Worm (Caenorhabditis elegans): ENCODE results near the gene C03C10.7.

DNA sequence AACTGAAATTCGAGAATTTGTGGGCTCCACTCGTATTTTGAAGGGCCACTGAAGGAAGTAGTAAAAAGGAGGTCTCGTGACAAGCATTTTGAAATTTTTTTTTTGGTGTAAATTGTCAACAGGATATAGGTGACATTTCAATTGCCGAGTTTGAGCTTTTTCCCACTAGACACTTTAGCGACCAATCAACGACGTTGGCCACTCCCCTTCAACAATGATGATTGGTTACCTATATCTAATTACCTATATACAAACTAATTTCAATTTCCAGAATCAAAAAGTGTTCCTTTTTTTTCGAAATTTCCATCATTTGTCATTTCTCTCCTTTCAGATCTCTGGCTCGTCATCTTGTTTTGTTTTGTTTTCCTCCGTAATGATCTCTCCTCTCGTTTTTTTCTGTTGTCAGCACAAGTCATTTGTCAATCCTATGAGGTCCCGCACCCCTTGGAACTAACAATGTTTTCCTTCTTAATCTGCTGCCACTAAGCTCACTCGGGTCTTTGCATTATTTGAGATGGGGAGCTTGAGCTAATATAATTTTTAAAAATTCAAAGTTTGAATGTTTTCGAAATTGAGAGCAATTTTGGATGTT, 12.2 kb downstream of the C03C10.7 start:
- TF ChIP-seq nhr-12 (tag; optimal IDR thresholded peaks at IDR 0.05) (no peak), ces-1 (GFP tag; optimal IDR thresholded peaks at IDR 0.05) (no peak), M03D4.4 (tag; optimal IDR thresholded peaks at IDR 0.05) (no peak), nhr-237 (tag; optimal IDR thresholded peaks at IDR 0.05) (no peak), elt-3 (tag; optimal IDR thresholded peaks at IDR 0.05) (no peak), pha-4 (tag; optimal IDR thresholded peaks at IDR 0.05) (no peak), tbx-8 (GFP tag; optimal IDR thresholded peaks at IDR 0.05) (no peak)
